Worm (Caenorhabditis elegans) whole organism, early embryonic: ENCODE measurements around the gene cest-17.

Experiments used
- B0310.2 ChIP-seq: sonication (generic microtip); optimal IDR thresholded peaks from 2 replicates; lab custom pipeline; 2016; ENCODE audit warnings: mild to moderate bottlenecking, missing genetic modification characterization, missing compliant biosample characterization
- F13C5.2 ChIP-seq: sonication (generic microtip); optimal IDR thresholded peaks from 2 replicates; lab custom pipeline; 2017; ENCODE audit warnings: mild to moderate bottlenecking, missing genetic modification characterization, inconsistent platforms, missing compliant biosample characterization
- ama-1 ChIP-seq: fragments of 150-350 bp; optimal IDR thresholded peaks from 2 replicates; lab custom pipeline; 2014
- ceh-13 ChIP-seq: fragments of 200-800 bp; sonication (Bioruptor generic); optimal IDR thresholded peaks from 2 replicates; lab custom pipeline; 2018; ENCODE audit warnings: mild to moderate bottlenecking, missing genetic modification characterization, missing compliant biosample characterization
- ets-7 ChIP-seq: sonication (generic microtip); optimal IDR thresholded peaks from 2 replicates; lab custom pipeline; 2016; ENCODE audit warnings: missing genotype, missing genetic modification characterization, missing compliant biosample characterization
- flt-1 ChIP-seq: fragments of 200-800 bp; sonication (Bioruptor generic); IDR thresholded peaks from 2 replicates; pipeline ENCODE4 v1.3.6; 2022; ENCODE audit warnings: missing genetic modification characterization, missing compliant biosample characterization
- hnd-1 ChIP-seq: sonication (generic microtip); optimal IDR thresholded peaks from 2 replicates; lab custom pipeline; 2016; ENCODE audit warnings: missing genetic modification characterization, missing compliant biosample characterization
- tbx-11 ChIP-seq: fragments of 200-800 bp; sonication (Bioruptor generic); IDR thresholded peaks from 2 replicates; pipeline ENCODE4 v1.3.6; 2022; ENCODE audit warnings: missing genetic modification characterization, missing compliant biosample characterization

DNA sequence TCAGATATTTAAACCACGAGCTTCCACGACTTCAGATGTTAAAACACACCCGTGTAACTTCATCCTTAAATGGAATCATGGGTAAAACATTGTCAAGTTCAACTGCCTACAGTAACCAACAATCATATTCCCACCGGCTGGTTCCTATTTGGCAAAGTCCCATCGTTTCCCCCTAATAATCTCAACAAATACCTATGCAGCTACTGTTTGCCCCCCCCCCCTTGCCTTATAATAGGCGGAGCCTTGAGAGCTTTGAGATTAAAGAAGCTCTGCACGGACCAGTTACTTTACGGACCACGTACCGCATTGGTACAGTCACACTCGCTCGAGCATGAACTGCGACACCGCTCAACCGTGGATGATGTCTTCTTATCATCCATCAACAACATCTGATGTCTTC is 21.5 kb downstream of the cest-17 start, which contains the start of gene pax-1:
- no peak for TF ChIP-seq B0310.2 (tag; lab: Kevin White, UChicago)
- no peak for TF ChIP-seq F13C5.2
- no peak for TF ChIP-seq ama-1 (lab: Kevin White, UChicago)
- no peak for TF ChIP-seq tbx-11 (GFP tag; lab: Robert Waterston, UW)
- no peak for TF ChIP-seq hnd-1 (tag; lab: Kevin White, UChicago)
- no peak for TF ChIP-seq ceh-13 (GFP tag; lab: Kevin White, UChicago)
- TF ChIP-seq ets-7 (tag; lab: Kevin White, UChicago) = no peak
- no peak for TF ChIP-seq flt-1 (GFP tag; lab: Robert Waterston, UW)
